ENCODE assay signal across 1 fruit fly cellular context in genomic region chrX:11325175-11325768, dm6.
TF ChIP-seq lines count a peak whose summit lies in the region.

Gene Gapvd1, plus strand, starts transcription at chrX:11325385.

TF ChIP-seq in whole organism, embryonic, 481 proteins besides CTCF, POLR2A, EP300 and RAD21 (continued from another document):
- peak in 1 of 2 experiments; percentile 56 for TF ChIP-seq insv (GFP tag; optimal IDR thresholded peaks at IDR 0.05; lab: Kevin White, UChicago)
- TF ChIP-seq CG17829 (tag; optimal IDR thresholded peaks at IDR 0.05; lab: Kevin White, UChicago), result peak; percentile 12
- no peak for TF ChIP-seq CG12071 (GFP tag; optimal IDR thresholded peaks at IDR 0.05; lab: Kevin White, UChicago)
- TF ChIP-seq CG2120 (GFP tag; optimal IDR thresholded peaks at IDR 0.05; lab: Kevin White, UChicago), result peak; percentile 49
- TF ChIP-seq cg (GFP tag; optimal IDR thresholded peaks at IDR 0.05; lab: Kevin White, UChicago), result peak; percentile 81
- no peak for TF ChIP-seq crol (GFP tag; IDR thresholded peaks at IDR 0.05; lab: Robert Waterston, UW)
- TF ChIP-seq NFAT (GFP tag; IDR thresholded peaks at IDR 0.05; lab: Robert Waterston, UW), result peak; percentile 53; the same call in 1 of the 2 replicates
- peak; percentile 35; the same call in 1 of the 2 replicates for TF ChIP-seq sob (GFP tag; IDR thresholded peaks at IDR 0.05; lab: Robert Waterston, UW)
- no peak for TF ChIP-seq CG7987 (GFP tag; optimal IDR thresholded peaks at IDR 0.05; lab: Kevin White, UChicago)
- peak; percentile 28 for TF ChIP-seq Dp (GFP tag; optimal IDR thresholded peaks at IDR 0.05; lab: Kevin White, UChicago)
- peak; percentile 61; the same call in 2 of the 3 replicates for TF ChIP-seq zfh1 (GFP tag; IDR thresholded peaks at IDR 0.05; lab: Robert Waterston, UW)
- TF ChIP-seq cas (GFP tag; IDR thresholded peaks at IDR 0.05; lab: Robert Waterston, UW), result no peak
- TF ChIP-seq Oli (tag; optimal IDR thresholded peaks at IDR 0.05; lab: Kevin White, UChicago), result no peak
- peak; percentile 53 for TF ChIP-seq stwl (tag; optimal IDR thresholded peaks at IDR 0.05; lab: Kevin White, UChicago)
- TF ChIP-seq stc (GFP tag; IDR thresholded peaks at IDR 0.05; lab: Robert Waterston, UW), result peak; percentile 22; the same call in 1 of the 2 replicates
- peak; percentile 37 for TF ChIP-seq Sin3A (optimal IDR thresholded peaks at IDR 0.05; lab: Kevin White, UChicago)
- no peak for TF ChIP-seq wdn (GFP tag; IDR thresholded peaks at IDR 0.05; lab: Robert Waterston, UW)
- TF ChIP-seq CG34224 (GFP tag; IDR thresholded peaks at IDR 0.05; lab: Robert Waterston, UW; ENCODE audit: partially characterized antibody), result peak; percentile 78
- TF ChIP-seq Gsc (GFP tag; IDR thresholded peaks at IDR 0.05; lab: Robert Waterston, UW), result no peak
- no peak for TF ChIP-seq otp (GFP tag; IDR thresholded peaks at IDR 0.05; lab: Robert Waterston, UW)
- no peak for TF ChIP-seq Antp (GFP tag; optimal IDR thresholded peaks at IDR 0.05; lab: Kevin White, UChicago)
- peak; percentile 90 for TF ChIP-seq amos (GFP tag; IDR thresholded peaks at IDR 0.05; lab: Robert Waterston, UW; ENCODE audit: partially characterized antibody)
- TF ChIP-seq Hmr (GFP tag; optimal IDR thresholded peaks at IDR 0.05; lab: Kevin White, UChicago), result peak; percentile 6
- TF ChIP-seq C15 (GFP tag; IDR thresholded peaks at IDR 0.05; lab: Robert Waterston, UW), result no peak
- peak; percentile 43 for TF ChIP-seq Ets65A (GFP tag; lab: Kevin White, UChicago)
- TF ChIP-seq lilli (GFP tag; optimal IDR thresholded peaks at IDR 0.05; lab: Kevin White, UChicago), result peak; percentile 44
- TF ChIP-seq NC2α (GFP tag; optimal IDR thresholded peaks at IDR 0.05; lab: Kevin White, UChicago), result no peak
- peak; percentile 49 for TF ChIP-seq CG15479 (GFP tag; optimal IDR thresholded peaks at IDR 0.05; lab: Kevin White, UChicago)
- no peak; the same call in 1 of the 2 replicates for TF ChIP-seq lmd (GFP tag; IDR thresholded peaks at IDR 0.05; lab: Robert Waterston, UW)
- TF ChIP-seq CG8765 (GFP tag; IDR thresholded peaks at IDR 0.05; lab: Robert Waterston, UW), result no peak
- TF ChIP-seq hkb (optimal IDR thresholded peaks at IDR 0.05; lab: Kevin White, UChicago), result no peak
- TF ChIP-seq hkb (GFP tag; IDR thresholded peaks at IDR 0.05; lab: Robert Waterston, UW), result no peak
- peak; percentile 43 for TF ChIP-seq gro (GFP tag; optimal IDR thresholded peaks at IDR 0.05; lab: Kevin White, UChicago)
- peak; percentile 84 for TF ChIP-seq BEAF-32 (GFP tag; optimal IDR thresholded peaks at IDR 0.05; lab: Kevin White, UChicago)
- no peak for TF ChIP-seq usp (GFP tag; optimal IDR thresholded peaks at IDR 0.05; lab: Kevin White, UChicago)
- TF ChIP-seq Pdp1 (GFP tag; optimal IDR thresholded peaks at IDR 0.05; lab: Kevin White, UChicago), result peak in 1 of 2 experiments; percentile 16
- TF ChIP-seq YL-1 (GFP tag; optimal IDR thresholded peaks at IDR 0.05; lab: Kevin White, UChicago), result peak; percentile 38
- TF ChIP-seq CG5245 (GFP tag; optimal IDR thresholded peaks at IDR 0.05; lab: Kevin White, UChicago), result no peak
- peak; percentile 41 for TF ChIP-seq CG12299 (tag; optimal IDR thresholded peaks at IDR 0.05; lab: Kevin White, UChicago)
- TF ChIP-seq Trl (optimal IDR thresholded peaks at IDR 0.05; lab: Kevin White, UChicago), result no peak
- TF ChIP-seq Trl (GFP tag; optimal IDR thresholded peaks at IDR 0.05; lab: Kevin White, UChicago), result peak; percentile 20
- TF ChIP-seq Sry-β (GFP tag; optimal IDR thresholded peaks at IDR 0.05; lab: Kevin White, UChicago), result no peak
- no peak for TF ChIP-seq chif (GFP tag; optimal IDR thresholded peaks at IDR 0.05; lab: Kevin White, UChicago)
- peak; percentile 22 for TF ChIP-seq gfzf (GFP tag; optimal IDR thresholded peaks at IDR 0.05; lab: Kevin White, UChicago)
- TF ChIP-seq slbo (GFP tag; IDR thresholded peaks at IDR 0.05; lab: Robert Waterston, UW), result peak; percentile 44; the same call in 1 of the 2 replicates
- no peak for TF ChIP-seq CG43689 (GFP tag; IDR thresholded peaks at IDR 0.05; lab: Robert Waterston, UW)
- peak; percentile 83 for TF ChIP-seq sens (GFP tag; lab: Kevin White, UChicago)
- no peak for TF ChIP-seq Dek (tag; optimal IDR thresholded peaks at IDR 0.05; lab: Kevin White, UChicago)
- TF ChIP-seq ewg (GFP tag; optimal IDR thresholded peaks at IDR 0.05; lab: Kevin White, UChicago), result peak; percentile 7
- peak; percentile 87 for TF ChIP-seq mld (GFP tag; IDR thresholded peaks at IDR 0.05; lab: Robert Waterston, UW; ENCODE audit: partially characterized antibody)
- TF ChIP-seq Med (GFP tag; lab: Kevin White, UChicago), result peak; percentile 79
- peak; percentile 65 for TF ChIP-seq pzg (GFP tag; optimal IDR thresholded peaks at IDR 0.05; lab: Kevin White, UChicago)
- TF ChIP-seq Lpt (GFP tag; optimal IDR thresholded peaks at IDR 0.05; lab: Kevin White, UChicago), result no peak
- TF ChIP-seq pros (GFP tag; optimal IDR thresholded peaks at IDR 0.05; lab: Kevin White, UChicago), result no peak
- peak; percentile 39 for TF ChIP-seq CHES-1-like (GFP tag; optimal IDR thresholded peaks at IDR 0.05; lab: Kevin White, UChicago)
- TF ChIP-seq CG14860 (GFP tag; IDR thresholded peaks at IDR 0.05; lab: Robert Waterston, UW; ENCODE audit: partially characterized antibody), result peak; percentile 80
- TF ChIP-seq CG2678 (tag; optimal IDR thresholded peaks at IDR 0.05; lab: Kevin White, UChicago), result peak; percentile 7
- TF ChIP-seq schlank (tag; optimal IDR thresholded peaks at IDR 0.05; lab: Kevin White, UChicago), result no peak
- TF ChIP-seq CG14710 (tag; optimal IDR thresholded peaks at IDR 0.05; lab: Kevin White, UChicago), result peak; percentile 49
- TF ChIP-seq sna (GFP tag; IDR thresholded peaks at IDR 0.05; lab: Robert Waterston, UW; ENCODE audit: partially characterized antibody), result peak; percentile 56; the same call in 1 of the 2 replicates
- peak; percentile 28 for TF ChIP-seq CG9797 (GFP tag; optimal IDR thresholded peaks at IDR 0.05; lab: Kevin White, UChicago)
- peak; percentile 17 for TF ChIP-seq Myb (GFP tag; optimal IDR thresholded peaks at IDR 0.05; lab: Kevin White, UChicago)
- TF ChIP-seq CG10431 (GFP tag; optimal IDR thresholded peaks at IDR 0.05; lab: Kevin White, UChicago), result no peak
- peak; percentile 4 for TF ChIP-seq lbe (GFP tag; optimal IDR thresholded peaks at IDR 0.05; lab: Kevin White, UChicago)
- TF ChIP-seq Abd-B (GFP tag; optimal IDR thresholded peaks at IDR 0.05; lab: Kevin White, UChicago), result no peak
- TF ChIP-seq sug (tag; optimal IDR thresholded peaks at IDR 0.05; lab: Kevin White, UChicago), result peak; percentile 3
- peak; percentile 72 for TF ChIP-seq CG17186 (GFP tag; optimal IDR thresholded peaks at IDR 0.05; lab: Kevin White, UChicago)
- TF ChIP-seq Meics (GFP tag; optimal IDR thresholded peaks at IDR 0.05; lab: Kevin White, UChicago), result no peak
- peak; percentile 44 for TF ChIP-seq CG32532 (GFP tag; IDR thresholded peaks at IDR 0.05; lab: Robert Waterston, UW)
- TF ChIP-seq Bteb2 (GFP tag; optimal IDR thresholded peaks at IDR 0.05; lab: Kevin White, UChicago), result peak; percentile 21
- no peak for TF ChIP-seq bcd (GFP tag; optimal IDR thresholded peaks at IDR 0.05; lab: Kevin White, UChicago)
- TF ChIP-seq grau (tag; optimal IDR thresholded peaks at IDR 0.05; lab: Kevin White, UChicago), result peak; percentile 9
- peak; percentile 10 for TF ChIP-seq CG4424 (GFP tag; optimal IDR thresholded peaks at IDR 0.05; lab: Kevin White, UChicago)
- peak; percentile 79 for TF ChIP-seq vnd (GFP tag; IDR thresholded peaks at IDR 0.05; lab: Robert Waterston, UW; ENCODE audit: partially characterized antibody)
- 0 out of 3 replicates have a peak, but pooled peaks have one; percentile 18 for TF ChIP-seq ken (GFP tag; IDR thresholded peaks at IDR 0.05; lab: Robert Waterston, UW)
- peak; percentile 83 for TF ChIP-seq unc-4 (GFP tag; IDR thresholded peaks at IDR 0.05; lab: Robert Waterston, UW; ENCODE audit: partially characterized antibody)
- no peak for TF ChIP-seq NC2β (GFP tag; optimal IDR thresholded peaks at IDR 0.05; lab: Kevin White, UChicago)
- peak; percentile 66 for TF ChIP-seq dm (GFP tag; optimal IDR thresholded peaks at IDR 0.05; lab: Kevin White, UChicago)
- TF ChIP-seq Ada2b (GFP tag; IDR thresholded peaks at IDR 0.05; lab: Robert Waterston, UW), result 0 out of 2 replicates have a peak, but pooled peaks have one; percentile 11
- no peak for TF ChIP-seq Dfd (GFP tag; optimal IDR thresholded peaks at IDR 0.05; lab: Kevin White, UChicago)
- no peak for TF ChIP-seq CG3726 (GFP tag; IDR thresholded peaks at IDR 0.05; lab: Robert Waterston, UW)
- peak; percentile 62; the same call in 2 of the 3 replicates for TF ChIP-seq Aef1 (GFP tag; IDR thresholded peaks at IDR 0.05; lab: Robert Waterston, UW)
- TF ChIP-seq CG17568 (GFP tag; optimal IDR thresholded peaks at IDR 0.05; lab: Kevin White, UChicago), result peak; percentile 26
- no peak for TF ChIP-seq Poxn (GFP tag; IDR thresholded peaks at IDR 0.05; lab: Robert Waterston, UW)
- peak; percentile 70 for TF ChIP-seq hbn (GFP tag; IDR thresholded peaks at IDR 0.05; lab: Robert Waterston, UW; ENCODE audit: partially characterized antibody)
- no peak for TF ChIP-seq CG12744 (GFP tag; optimal IDR thresholded peaks at IDR 0.05; lab: Kevin White, UChicago)
- no peak for TF ChIP-seq CG7271 (tag; optimal IDR thresholded peaks at IDR 0.05; lab: Kevin White, UChicago)
- peak; percentile 91 for TF ChIP-seq bbx (GFP tag; IDR thresholded peaks at IDR 0.05; lab: Robert Waterston, UW; ENCODE audit: partially characterized antibody)
- no peak for TF ChIP-seq CG11093 (GFP tag; IDR thresholded peaks at IDR 0.05; lab: Robert Waterston, UW)
- no peak for TF ChIP-seq pfk (GFP tag; optimal IDR thresholded peaks at IDR 0.05; lab: Kevin White, UChicago)
- TF ChIP-seq HLH54F (GFP tag; optimal IDR thresholded peaks at IDR 0.05; lab: Kevin White, UChicago), result peak; percentile 30
- no peak for TF ChIP-seq CG8290 (GFP tag; optimal IDR thresholded peaks at IDR 0.05; lab: Kevin White, UChicago)
- TF ChIP-seq CG8290 (tag; optimal IDR thresholded peaks at IDR 0.05; lab: Kevin White, UChicago), result peak in 1 of 2 experiments; percentile 46
- TF ChIP-seq CrebB (tag; optimal IDR thresholded peaks at IDR 0.05; lab: Kevin White, UChicago), result no peak
- peak; percentile 65 for TF ChIP-seq HmgD (GFP tag; optimal IDR thresholded peaks at IDR 0.05; lab: Kevin White, UChicago)
- no peak for TF ChIP-seq da (GFP tag; optimal IDR thresholded peaks at IDR 0.05; lab: Kevin White, UChicago)
- TF ChIP-seq Ets97D (GFP tag; optimal IDR thresholded peaks at IDR 0.05; lab: Kevin White, UChicago), result peak; percentile 28
- peak; percentile 66 for TF ChIP-seq CG2116 (GFP tag; optimal IDR thresholded peaks at IDR 0.05; lab: Kevin White, UChicago)
- no peak for TF ChIP-seq sima (GFP tag; optimal IDR thresholded peaks at IDR 0.05; lab: Kevin White, UChicago)
- TF ChIP-seq row (GFP tag; IDR thresholded peaks at IDR 0.05; lab: Robert Waterston, UW), result peak; percentile 48
- peak; percentile 16 for TF ChIP-seq sqz (GFP tag; optimal IDR thresholded peaks at IDR 0.05; lab: Kevin White, UChicago)
- peak; percentile 46 for TF ChIP-seq Rfx (GFP tag; IDR thresholded peaks at IDR 0.05; lab: Robert Waterston, UW)
- no peak for TF ChIP-seq ftz-f1 (GFP tag; optimal IDR thresholded peaks at IDR 0.05; lab: Kevin White, UChicago)
- no peak for TF ChIP-seq Drgx (GFP tag; IDR thresholded peaks at IDR 0.05; lab: Robert Waterston, UW)
- no peak for TF ChIP-seq klu (GFP tag; IDR thresholded peaks at IDR 0.05; lab: Robert Waterston, UW)
- TF ChIP-seq tap (tag; optimal IDR thresholded peaks at IDR 0.05; lab: Kevin White, UChicago), result no peak
- no peak for TF ChIP-seq caup (GFP tag; optimal IDR thresholded peaks at IDR 0.05; lab: Kevin White, UChicago; ENCODE audit: severe bottlenecking)
- no peak for TF ChIP-seq CG31365 (tag; optimal IDR thresholded peaks at IDR 0.05; lab: Kevin White, UChicago)
- peak; percentile 77; the same call in 2 of the 4 replicates for TF ChIP-seq chinmo (GFP tag; IDR thresholded peaks at IDR 0.05; lab: Robert Waterston, UW; ENCODE audit: partially characterized antibody)
- peak; percentile 71 for TF ChIP-seq hb (GFP tag; IDR thresholded peaks at IDR 0.05; lab: Robert Waterston, UW; ENCODE audit: partially characterized antibody)
- no peak for TF ChIP-seq kni (GFP tag; optimal IDR thresholded peaks at IDR 0.05; lab: Kevin White, UChicago)
- TF ChIP-seq ems (GFP tag; optimal IDR thresholded peaks at IDR 0.05; lab: Kevin White, UChicago), result peak; percentile 3
- TF ChIP-seq CG7963 (GFP tag; IDR thresholded peaks at IDR 0.05; lab: Robert Waterston, UW; ENCODE audit: partially characterized antibody), result peak; percentile 86
- peak; percentile 84 for TF ChIP-seq knrl (GFP tag; IDR thresholded peaks at IDR 0.05; lab: Robert Waterston, UW; ENCODE audit: partially characterized antibody)
- no peak for TF ChIP-seq dysf (GFP tag; IDR thresholded peaks at IDR 0.05; lab: Robert Waterston, UW)
- no peak for TF ChIP-seq danr (GFP tag; IDR thresholded peaks at IDR 0.05; lab: Robert Waterston, UW)
- no peak for TF ChIP-seq br (optimal IDR thresholded peaks at IDR 0.05; lab: Kevin White, UChicago)
- TF ChIP-seq Deaf1 (tag; optimal IDR thresholded peaks at IDR 0.05; lab: Kevin White, UChicago), result peak; percentile 17
- no peak for TF ChIP-seq CG14441 (GFP tag; IDR thresholded peaks at IDR 0.05; lab: Robert Waterston, UW)
